Worm (Caenorhabditis elegans) whole organism, L2 larva: ENCODE measurements around the gene cyp-34A6.

Experiments used
- elt-3 ChIP-seq: sonication (generic microtip); optimal IDR thresholded peaks from 2 replicates; lab custom pipeline; 2017; ENCODE audit warnings: missing biosample characterization, missing genetic modification characterization
- nhr-11 ChIP-seq: fragments of 150-350 bp; optimal IDR thresholded peaks from 2 replicates; lab custom pipeline; 2014; ENCODE audit warnings: missing biosample characterization, missing genetic modification characterization
- nhr-237 ChIP-seq: fragments of 150-350 bp; optimal IDR thresholded peaks from 2 replicates; lab custom pipeline; 2014; ENCODE audit warnings: missing biosample characterization, missing genetic modification characterization
- nhr-77 ChIP-seq: fragments of 150-350 bp; optimal IDR thresholded peaks from 2 replicates; lab custom pipeline; 2014; ENCODE audit warnings: missing biosample characterization, missing genetic modification characterization
- skn-1 ChIP-seq: sonication (generic microtip); optimal IDR thresholded peaks from 2 replicates; lab custom pipeline; 2017; ENCODE audit warnings: missing biosample characterization, missing genetic modification characterization
- unc-62 ChIP-seq: fragments of 150-350 bp; optimal IDR thresholded peaks from 2 replicates; lab custom pipeline; 2014; ENCODE audit warnings: missing biosample characterization, missing genetic modification reagents, missing genetic modification characterization

ce11 chrV:3989070-3989469 is 27.9 kb upstream of the cyp-34A6 start, which contains the start of gene nlp-27:
- TF ChIP-seq unc-62 (GFP tag; lab: Kevin White, UChicago) (no peak), skn-1 (no peak), nhr-237 (tag; lab: Kevin White, UChicago) (no peak), nhr-11 (tag; lab: Kevin White, UChicago) (no peak), nhr-77 (no peak), elt-3 (no peak)
